Worm (Caenorhabditis elegans) whole organism, young adult: ENCODE results near the gene C25A8.2.

Experiments used
- B0019.2 ChIP-seq: fragments of 200-800 bp; sonication (Bioruptor generic); conservative IDR thresholded peaks from 2 replicates; pipeline ENCODE4 v1.3.6; 2022; ENCODE audit warnings: missing genetic modification reagents, missing genetic modification characterization, missing compliant biosample characterization
- B0261.1 ChIP-seq: sonication (generic microtip); optimal IDR thresholded peaks from 2 replicates; lab custom pipeline; 2016; ENCODE audit warnings: mild to moderate bottlenecking, missing genetic modification characterization, moderate library complexity, missing compliant biosample characterization
- D2030.7 ChIP-seq: fragments of 200-800 bp; sonication (Bioruptor generic); IDR thresholded peaks from 2 replicates; pipeline ENCODE4 v1.3.6; 2022; ENCODE audit warnings: missing genetic modification reagents, missing genetic modification characterization, missing compliant biosample characterization
- F39B2.1 ChIP-seq: fragments of 200-800 bp; sonication (Bioruptor generic); IDR thresholded peaks from 2 replicates; pipeline ENCODE4 v1.3.6; 2022; ENCODE audit warnings: missing genetic modification reagents, missing genetic modification characterization, missing compliant biosample characterization
- F49E8.2 ChIP-seq: sonication (generic microtip); optimal IDR thresholded peaks from 3 replicates; lab custom pipeline; 2017; ENCODE audit warnings: missing genetic modification characterization, mild to moderate bottlenecking, missing compliant biosample characterization, antibody characterized with exemption, moderate library complexity; ENCODE audit not compliant: insufficient read depth
- F52B5.7 ChIP-seq: sonication (generic microtip); optimal IDR thresholded peaks from 2 replicates; lab custom pipeline; 2016; ENCODE audit warnings: mild to moderate bottlenecking, missing genetic modification characterization, missing compliant biosample characterization
- F55B11.4 ChIP-seq: sonication (generic microtip); optimal IDR thresholded peaks from 2 replicates; lab custom pipeline; 2016; ENCODE audit warnings: missing compliant biosample characterization, missing genetic modification characterization, borderline replicate concordance; ENCODE audit not compliant: insufficient read depth
- K11D2.4 ChIP-seq: fragments of 200-800 bp; sonication (Bioruptor generic); IDR thresholded peaks from 2 replicates; pipeline ENCODE4 v1.3.6; 2022; ENCODE audit warnings: missing genetic modification reagents, missing genetic modification characterization, missing compliant biosample characterization
- Y56A3A.18 ChIP-seq: fragments of 200-800 bp; sonication (Bioruptor generic); IDR thresholded peaks from 2 replicates; pipeline ENCODE4 v1.3.6; 2022; ENCODE audit warnings: missing genetic modification reagents, missing genetic modification characterization, missing compliant biosample characterization
- Y79H2A.3 ChIP-seq: fragments of 200-800 bp; sonication (Bioruptor generic); conservative IDR thresholded peaks from 2 replicates; pipeline ENCODE4 v1.3.6; 2022; ENCODE audit warnings: missing genetic modification reagents, missing genetic modification characterization, missing compliant biosample characterization
- aptf-2 ChIP-seq: fragments of 200-800 bp; sonication (Bioruptor generic); conservative IDR thresholded peaks from 2 replicates; pipeline ENCODE4 v1.3.6; 2022; ENCODE audit warnings: missing genetic modification reagents, missing genetic modification characterization, missing compliant biosample characterization
- athp-1 ChIP-seq: sonication (generic microtip); optimal IDR thresholded peaks from 2 replicates; lab custom pipeline; 2017; ENCODE audit warnings: mild to moderate bottlenecking, missing genetic modification characterization, missing compliant biosample characterization
- attf-6 ChIP-seq: fragments of 200-800 bp; sonication (Bioruptor generic); IDR thresholded peaks from 2 replicates; pipeline ENCODE4 v1.3.6; 2022; ENCODE audit warnings: missing genetic modification reagents, missing genetic modification characterization, missing compliant biosample characterization
- bed-2 ChIP-seq: fragments of 200-800 bp; sonication (Bioruptor generic); IDR thresholded peaks from 2 replicates; pipeline ENCODE4 v1.3.6; 2022; ENCODE audit warnings: missing genetic modification reagents, missing genetic modification characterization, missing compliant biosample characterization
- ccch-3 ChIP-seq: fragments of 200-800 bp; sonication (Bioruptor generic); optimal IDR thresholded peaks from 2 replicates; lab custom pipeline; 2018; ENCODE audit warnings: mild to moderate bottlenecking, missing genetic modification characterization, missing compliant biosample characterization
- ceh-27 ChIP-seq: fragments of 200-800 bp; sonication (Bioruptor generic); optimal IDR thresholded peaks from 2 replicates; lab custom pipeline; 2018; ENCODE audit warnings: mild to moderate bottlenecking, missing genetic modification characterization, moderate library complexity, missing compliant biosample characterization
- ceh-58 ChIP-seq: fragments of 200-800 bp; sonication (Bioruptor generic); IDR thresholded peaks from 2 replicates; pipeline ENCODE4 v1.3.6; 2022; ENCODE audit warnings: missing genetic modification characterization, missing compliant biosample characterization
- egrh-3 ChIP-seq: fragments of 200-800 bp; sonication (Bioruptor generic); IDR thresholded peaks from 2 replicates; pipeline ENCODE4 v1.3.6; 2022; ENCODE audit warnings: missing genetic modification reagents, missing genetic modification characterization, missing compliant biosample characterization
- hmg-20 ChIP-seq: fragments of 200-800 bp; sonication (Bioruptor generic); IDR thresholded peaks from 2 replicates; pipeline ENCODE4 v1.3.6; 2022; ENCODE audit warnings: missing genetic modification reagents, missing genetic modification characterization, missing compliant biosample characterization
- hsf-1 ChIP-seq: fragments of 200-800 bp; sonication (Bioruptor generic); IDR thresholded peaks from 2 replicates; pipeline ENCODE4 v1.3.6; 2022; ENCODE audit warnings: missing genetic modification reagents, missing genetic modification characterization, missing compliant biosample characterization
- madf-6 ChIP-seq: fragments of 200-800 bp; sonication (Bioruptor generic); IDR thresholded peaks from 2 replicates; pipeline ENCODE4 v1.3.6; 2022; ENCODE audit warnings: missing genetic modification reagents, missing genetic modification characterization, missing compliant biosample characterization
- mcd-1 ChIP-seq: fragments of 200-800 bp; sonication (Bioruptor generic); IDR thresholded peaks from 2 replicates; pipeline ENCODE4 v1.3.6; 2022; ENCODE audit warnings: missing genetic modification reagents, missing genetic modification characterization, missing compliant biosample characterization
- mel-28 ChIP-seq: sonication (generic microtip); optimal IDR thresholded peaks from 2 replicates; lab custom pipeline; 2016; ENCODE audit warnings: borderline replicate concordance, mild to moderate bottlenecking, missing genetic modification characterization, missing compliant biosample characterization
- mxl-1 ChIP-seq: sonication (generic microtip); optimal IDR thresholded peaks from 2 replicates; lab custom pipeline; 2016; ENCODE audit warnings: missing genetic modification characterization, missing compliant biosample characterization
- nfyb-1 ChIP-seq: fragments of 200-800 bp; sonication (Bioruptor generic); IDR thresholded peaks from 2 replicates; pipeline ENCODE4 v1.3.6; 2022; ENCODE audit warnings: missing genetic modification reagents, missing genetic modification characterization, missing compliant biosample characterization
- snpc-1.1 ChIP-seq: sonication (generic microtip); optimal IDR thresholded peaks from 2 replicates; lab custom pipeline; 2017; ENCODE audit warnings: missing genetic modification characterization, mild to moderate bottlenecking, missing compliant biosample characterization, antibody characterized with exemption, moderate library complexity, missing genotype, missing genetic modification reagents; ENCODE audit not compliant: insufficient read depth
- snpc-1.3 ChIP-seq: sonication (generic microtip); optimal IDR thresholded peaks from 2 replicates; lab custom pipeline; 2017; ENCODE audit warnings: missing genetic modification characterization, mild to moderate bottlenecking, missing compliant biosample characterization, antibody characterized with exemption, moderate library complexity, missing genotype, missing genetic modification reagents; ENCODE audit not compliant: insufficient read depth
- tbp1 ChIP-seq: fragments of 200-800 bp; sonication (Bioruptor generic); optimal IDR thresholded peaks from 2 replicates; lab custom pipeline; 2018; ENCODE audit warnings: mild to moderate bottlenecking, missing genetic modification characterization, missing compliant biosample characterization
- unc-130 ChIP-seq: sonication (generic microtip); optimal IDR thresholded peaks from 2 replicates; lab custom pipeline; 2016; ENCODE audit warnings: missing genetic modification reagents, missing genetic modification characterization, missing compliant biosample characterization
- unc-62 ChIP-seq: fragments of 150-350 bp; optimal IDR thresholded peaks from 2 replicates; lab custom pipeline; 2014; ENCODE audit warnings: missing biosample characterization, missing genetic modification reagents, missing genetic modification characterization
- zfh-2 ChIP-seq: fragments of 200-800 bp; sonication (Bioruptor generic); conservative IDR thresholded peaks from 2 replicates; pipeline ENCODE4 v1.3.6; 2022; ENCODE audit warnings: missing genetic modification reagents, missing genetic modification characterization, missing compliant biosample characterization
- ztf-26 ChIP-seq: sonication (generic microtip); optimal IDR thresholded peaks from 2 replicates; lab custom pipeline; 2017; ENCODE audit warnings: missing genetic modification characterization, missing compliant biosample characterization
- ztf-28 ChIP-seq: fragments of 200-800 bp; sonication (Bioruptor generic); IDR thresholded peaks from 2 replicates; pipeline ENCODE4 v1.3.6; 2022; ENCODE audit warnings: missing genetic modification reagents, missing genetic modification characterization, missing compliant biosample characterization
- ztf-3 ChIP-seq: fragments of 200-800 bp; sonication (Bioruptor generic); optimal IDR thresholded peaks from 2 replicates; lab custom pipeline; 2018; ENCODE audit warnings: mild to moderate bottlenecking, missing genetic modification characterization, missing compliant biosample characterization
- ztf-6 ChIP-seq: fragments of 200-800 bp; sonication (Bioruptor generic); IDR thresholded peaks from 2 replicates; pipeline ENCODE4 v1.3.6; 2022; ENCODE audit warnings: missing genetic modification reagents, missing genetic modification characterization, missing compliant biosample characterization

C25A8.2 gene

ce11 chrIV:6999206-6999605 is 10.4 kb upstream of the C25A8.2 start, which contains the start of gene C25A8.5:
Gene C25A8.5, plus strand, starts transcription at chrIV:6999506.
- no peak for TF ChIP-seq bed-2 (GFP tag; lab: Robert Waterston, UW)
- no peak for TF ChIP-seq F49E8.2 (tag; lab: Kevin White, UChicago)
- TF ChIP-seq ztf-26 (tag; lab: Kevin White, UChicago) = no peak
- TF ChIP-seq aptf-2 (GFP tag; lab: Robert Waterston, UW) = no peak
- no peak for TF ChIP-seq nfyb-1 (GFP tag; lab: Robert Waterston, UW)

ce11 chrIV:7003323-7003722 is 6.3 kb upstream of the C25A8.2 start, which contains the start of gene cht-3:
Gene cht-3, plus strand, starts transcription at chrIV:7003623.
- no peak for TF ChIP-seq ztf-28 (GFP tag; lab: Robert Waterston, UW)
- TF ChIP-seq F52B5.7 (tag; lab: Kevin White, UChicago) = no peak
- TF ChIP-seq F55B11.4 = no peak
- no peak for TF ChIP-seq hmg-20 (GFP tag; lab: Robert Waterston, UW)
- no peak for TF ChIP-seq mel-28 (tag; lab: Kevin White, UChicago)
- no peak for TF ChIP-seq unc-62 (GFP tag; lab: Kevin White, UChicago)
- no peak for TF ChIP-seq snpc-1.1 (tag; lab: Kevin White, UChicago)
- no peak for TF ChIP-seq bed-2 (GFP tag; lab: Robert Waterston, UW)
- TF ChIP-seq ccch-3 (GFP tag; lab: Kevin White, UChicago) = no peak
- no peak for TF ChIP-seq nfyb-1 (GFP tag; lab: Robert Waterston, UW)
- TF ChIP-seq attf-6 (GFP tag; lab: Robert Waterston, UW) = no peak
- no peak for TF ChIP-seq athp-1 (tag; lab: Kevin White, UChicago)
- no peak for TF ChIP-seq K11D2.4
- TF ChIP-seq ceh-58 (GFP tag; lab: Robert Waterston, UW) = no peak
- no peak for TF ChIP-seq mcd-1 (GFP tag; lab: Robert Waterston, UW)
- no peak for TF ChIP-seq ceh-27 (GFP tag; lab: Kevin White, UChicago)
- no peak for TF ChIP-seq madf-6 (GFP tag; lab: Robert Waterston, UW)
- no peak for TF ChIP-seq Y79H2A.3 (GFP tag; lab: Robert Waterston, UW)
- TF ChIP-seq ztf-3 (GFP tag; lab: Kevin White, UChicago) = no peak
- TF ChIP-seq D2030.7 (GFP tag; lab: Robert Waterston, UW) = no peak
- TF ChIP-seq, all 124 proteins: peak for 0

ce11 chrIV:7010195-7010594 is 564 bp downstream of the C25A8.2 start:
- TF ChIP-seq K11D2.4 (no peak), snpc-1.3 (tag; lab: Kevin White, UChicago) (no peak), ztf-3 (GFP tag; lab: Kevin White, UChicago) (no peak), Y56A3A.18 (GFP tag; lab: Robert Waterston, UW) (no peak), zfh-2 (GFP tag; lab: Robert Waterston, UW) (peak; percentile 73), tbp1 (no peak), hsf-1 (GFP tag; lab: Robert Waterston, UW) (no peak), unc-130 (GFP tag; lab: Kevin White, UChicago) (no peak), B0261.1 (tag; lab: Kevin White, UChicago) (no peak), egrh-3 (GFP tag; lab: Robert Waterston, UW) (peak; percentile 23; the same call in 1 of the 2 replicates), Y79H2A.3 (GFP tag; lab: Robert Waterston, UW) (no peak), mxl-1 (tag; lab: Kevin White, UChicago) (no peak)

- TF ChIP-seq ztf-6 (no peak), F39B2.1 (no peak), B0019.2 (GFP tag; lab: Robert Waterston, UW) (no peak)
- TF ChIP-seq, all 124 proteins: peak for 0
Measured at ce11 chrIV:7010835-7011234, 1.2 kb downstream of the C25A8.2 start, which contains the start of gene C25A8.1. Gene C25A8.1, plus strand, starts transcription at chrIV:7011135.
